Fruit fly (Drosophila melanogaster) whole organism, embryonic: ENCODE results near the gene CanB.

ENCODE experiments used
- B-H1 ChIP-seq: fragments of 200-800 bp; sonication (Bioruptor generic); IDR thresholded peaks from 3 replicates; pipeline ENCODE4 v1.3.6; 2022; ENCODE audit warnings: missing biosample characterization, missing genetic modification characterization
- Bdp1 ChIP-seq: fragments of 200-800 bp; sonication (Bioruptor generic); optimal IDR thresholded peaks from 3 replicates; lab custom pipeline; 2016; ENCODE audit warnings: missing biosample characterization, missing genetic modification characterization
- Bteb2 ChIP-seq: fragments of 200-800 bp; sonication (Bioruptor generic); optimal IDR thresholded peaks from 2 replicates; lab custom pipeline; 2016; ENCODE audit warnings: missing biosample characterization, missing genetic modification characterization
- CG10209 ChIP-seq: fragments of 200-800 bp; sonication (Bioruptor generic); optimal IDR thresholded peaks from 3 replicates; lab custom pipeline; 2017; ENCODE audit warnings: missing biosample characterization, mild to moderate bottlenecking, missing genetic modification characterization, missing genetic modification reagents
- CG10462 ChIP-seq: fragments of 200-800 bp; sonication (Bioruptor generic); optimal IDR thresholded peaks from 2 replicates; lab custom pipeline; 2016; ENCODE audit warnings: missing biosample characterization, missing genetic modification characterization
- CG11504 ChIP-seq: fragments of 200-800 bp; sonication (Bioruptor generic); optimal IDR thresholded peaks from 3 replicates; lab custom pipeline; 2019; ENCODE audit warnings: missing biosample characterization, mild to moderate bottlenecking, missing genetic modification characterization, moderate library complexity
- CG11695 ChIP-seq: fragments of 200-800 bp; sonication (Bioruptor generic); IDR thresholded peaks from 3 replicates; pipeline ENCODE4 v1.3.6; 2022; ENCODE audit warnings: missing biosample characterization, missing genetic modification characterization
- CG12104 ChIP-seq: fragments of 200-800 bp; sonication (Bioruptor generic); optimal IDR thresholded peaks from 3 replicates; lab custom pipeline; 2016; ENCODE audit warnings: missing biosample characterization, missing genetic modification characterization
- CG12299 ChIP-seq: fragments of 200-800 bp; sonication (Bioruptor generic); optimal IDR thresholded peaks from 2 replicates; lab custom pipeline; 2018; ENCODE audit warnings: missing biosample characterization, mild to moderate bottlenecking, missing genetic modification characterization
- CG12659 ChIP-seq: fragments of 200-800 bp; sonication (Bioruptor generic); optimal IDR thresholded peaks from 3 replicates; lab custom pipeline; 2017; ENCODE audit warnings: mild to moderate bottlenecking, missing biosample characterization, missing genetic modification reagents, missing genetic modification characterization
- CG12744 ChIP-seq: fragments of 200-800 bp; sonication (Bioruptor generic); optimal IDR thresholded peaks from 2 replicates; lab custom pipeline; 2016; ENCODE audit warnings: missing biosample characterization, missing genetic modification characterization
- CG14050 ChIP-seq: fragments of 200-800 bp; sonication (Bioruptor generic); IDR thresholded peaks from 3 replicates; pipeline ENCODE4 v1.3.6; 2022; ENCODE audit warnings: missing biosample characterization, missing genetic modification characterization
- CG17186 ChIP-seq: fragments of 200-800 bp; sonication (Bioruptor generic); optimal IDR thresholded peaks from 3 replicates; lab custom pipeline; 2017; ENCODE audit warnings: missing biosample characterization, missing genetic modification reagents, missing genetic modification characterization
- CG17612 ChIP-seq: fragments of 200-800 bp; sonication (Bioruptor generic); IDR thresholded peaks from 2 replicates; pipeline ENCODE4 v1.3.6; 2022; ENCODE audit warnings: missing biosample characterization, missing genetic modification characterization
- CG1792 ChIP-seq: fragments of 200-800 bp; sonication (Bioruptor generic); optimal IDR thresholded peaks from 2 replicates; lab custom pipeline; 2016; ENCODE audit warnings: missing biosample characterization, missing genetic modification characterization
- CG18476 ChIP-seq: fragments of 200-800 bp; sonication (Bioruptor generic); optimal IDR thresholded peaks from 2 replicates; lab custom pipeline; 2016; ENCODE audit warnings: missing biosample characterization, mild to moderate bottlenecking, missing genetic modification characterization
- CG2120 ChIP-seq: fragments of 200-800 bp; sonication (Bioruptor generic); optimal IDR thresholded peaks from 3 replicates; lab custom pipeline; 2016; ENCODE audit warnings: missing biosample characterization, missing genetic modification characterization
- CG2129 ChIP-seq: fragments of 200-800 bp; sonication (Bioruptor generic); IDR thresholded peaks from 2 replicates; pipeline ENCODE4 v1.3.6; 2022; ENCODE audit warnings: missing biosample characterization, missing genetic modification characterization; ENCODE audit not compliant: partially characterized antibody
- CG3281 ChIP-seq: fragments of 200-800 bp; sonication (Bioruptor generic); optimal IDR thresholded peaks from 3 replicates; lab custom pipeline; 2017; ENCODE audit warnings: missing biosample characterization, mild to moderate bottlenecking, missing genetic modification characterization
- CG34422 ChIP-seq: fragments of 200-800 bp; sonication (Bioruptor generic); IDR thresholded peaks from 3 replicates; pipeline ENCODE4 v1.3.6; 2022; ENCODE audit warnings: missing biosample characterization, missing genetic modification characterization
- CG4424 ChIP-seq: fragments of 200-800 bp; sonication (Bioruptor generic); optimal IDR thresholded peaks from 3 replicates; lab custom pipeline; 2016; ENCODE audit warnings: missing biosample characterization, missing genetic modification characterization
- CG4820 ChIP-seq: fragments of 200-800 bp; sonication (Bioruptor generic); optimal IDR thresholded peaks from 3 replicates; lab custom pipeline; 2016; ENCODE audit warnings: missing biosample characterization, missing genetic modification characterization
- CG6654 ChIP-seq: fragments of 200-800 bp; sonication (Bioruptor generic); optimal IDR thresholded peaks from 2 replicates; lab custom pipeline; 2017; ENCODE audit warnings: missing biosample characterization, mild to moderate bottlenecking, missing genetic modification characterization
- CG7556 ChIP-seq: fragments of 200-800 bp; sonication (Bioruptor generic); optimal IDR thresholded peaks from 2 replicates; lab custom pipeline; 2017; ENCODE audit warnings: missing biosample characterization, mild to moderate bottlenecking, missing genetic modification characterization
- CG8089 ChIP-seq: fragments of 200-800 bp; sonication (Bioruptor generic); optimal IDR thresholded peaks from 3 replicates; lab custom pipeline; 2016; ENCODE audit warnings: missing biosample characterization, missing genetic modification characterization
- CG8765 ChIP-seq: fragments of 200-800 bp; sonication (Bioruptor generic); IDR thresholded peaks from 2 replicates; pipeline ENCODE4 v1.3.6; 2022; ENCODE audit warnings: missing biosample characterization, missing genetic modification characterization
- CG9817 ChIP-seq: fragments of 200-800 bp; sonication (Bioruptor generic); optimal IDR thresholded peaks from 2 replicates; lab custom pipeline; 2018; ENCODE audit warnings: missing biosample characterization, mild to moderate bottlenecking, missing genetic modification characterization, moderate library complexity
- Dad ChIP-seq: fragments of 200-800 bp; sonication (Bioruptor generic); optimal IDR thresholded peaks from 3 replicates; lab custom pipeline; 2016; ENCODE audit warnings: missing biosample characterization, missing genetic modification characterization
- ERR ChIP-seq: fragments of 200-800 bp; sonication (Bioruptor generic); optimal IDR thresholded peaks from 2 replicates; lab custom pipeline; 2016; ENCODE audit warnings: missing biosample characterization, missing genetic modification characterization
- Nf-YB ChIP-seq: fragments of 200-800 bp; sonication (Bioruptor generic); optimal IDR thresholded peaks from 3 replicates; lab custom pipeline; 2019; ENCODE audit warnings: missing biosample characterization, mild to moderate bottlenecking, missing genetic modification characterization, moderate library complexity
- Oli ChIP-seq: fragments of 200-800 bp; sonication (Bioruptor generic); optimal IDR thresholded peaks from 2 replicates; lab custom pipeline; 2018; ENCODE audit warnings: missing biosample characterization, mild to moderate bottlenecking, missing genetic modification characterization, moderate library complexity
- Rfx ChIP-seq: fragments of 200-800 bp; sonication (Bioruptor generic); IDR thresholded peaks from 2 replicates; pipeline ENCODE4 v1.3.6; 2022; ENCODE audit warnings: missing biosample characterization, missing genetic modification characterization
- Sox100B ChIP-seq: fragments of 200-800 bp; sonication (Bioruptor generic); optimal IDR thresholded peaks from 3 replicates; lab custom pipeline; 2018; ENCODE audit warnings: missing biosample characterization, mild to moderate bottlenecking, missing genetic modification characterization
- Spps ChIP-seq: fragments of 200-800 bp; sonication (Bioruptor generic); optimal IDR thresholded peaks from 2 replicates; lab custom pipeline; 2018; ENCODE audit warnings: missing biosample characterization, mild to moderate bottlenecking, missing genetic modification characterization
- Ssrp ChIP-seq: fragments of 200-800 bp; sonication (Bioruptor generic); optimal IDR thresholded peaks from 2 replicates; lab custom pipeline; 2018; ENCODE audit warnings: missing biosample characterization, mild to moderate bottlenecking, missing genetic modification characterization, moderate library complexity
- bigmax ChIP-seq: fragments of 200-800 bp; sonication (Bioruptor generic); optimal IDR thresholded peaks from 2 replicates; lab custom pipeline; 2018; ENCODE audit warnings: missing biosample characterization, mild to moderate bottlenecking, missing genetic modification characterization
- bowl ChIP-seq: fragments of 200-800 bp; sonication (Bioruptor generic); IDR thresholded peaks from 2 replicates; pipeline ENCODE4 v1.3.6; 2022; ENCODE audit warnings: missing biosample characterization, missing genetic modification characterization
- chinmo ChIP-seq: fragments of 200-800 bp; sonication (Bioruptor generic); IDR thresholded peaks from 4 replicates; pipeline ENCODE4 v1.3.6; 2022; ENCODE audit warnings: missing biosample characterization, missing genetic modification characterization; ENCODE audit not compliant: partially characterized antibody
- crol ChIP-seq: fragments of 200-800 bp; sonication (Bioruptor generic); IDR thresholded peaks from 2 replicates; pipeline ENCODE4 v1.3.6; 2022; ENCODE audit warnings: missing biosample characterization, missing genetic modification characterization
- exex ChIP-seq: fragments of 200-800 bp; sonication (Bioruptor generic); optimal IDR thresholded peaks from 4 replicates; lab custom pipeline; 2018; ENCODE audit warnings: missing biosample characterization, mild to moderate bottlenecking, missing genetic modification characterization, moderate library complexity
- ham ChIP-seq: fragments of 200-800 bp; sonication (Bioruptor generic); IDR thresholded peaks from 2 replicates; pipeline ENCODE4 v1.3.6; 2022; ENCODE audit warnings: missing biosample characterization, missing genetic modification characterization
- her ChIP-seq: fragments of 200-800 bp; sonication (Bioruptor generic); optimal IDR thresholded peaks from 2 replicates; lab custom pipeline; 2016; ENCODE audit warnings: missing biosample characterization, missing genetic modification characterization
- jumu ChIP-seq: fragments of 200-800 bp; sonication (Bioruptor generic); optimal IDR thresholded peaks from 3 replicates; lab custom pipeline; 2016; ENCODE audit warnings: missing biosample characterization, missing genetic modification characterization
- kah ChIP-seq: fragments of 200-800 bp; sonication (Bioruptor generic); optimal IDR thresholded peaks from 2 replicates; lab custom pipeline; 2018; ENCODE audit warnings: missing biosample characterization, mild to moderate bottlenecking, missing genetic modification characterization
- knrl ChIP-seq: fragments of 200-800 bp; sonication (Bioruptor generic); IDR thresholded peaks from 3 replicates; pipeline ENCODE4 v1.3.6; 2022; ENCODE audit warnings: missing biosample characterization, missing genetic modification characterization; ENCODE audit not compliant: partially characterized antibody
- maf-S ChIP-seq: fragments of 200-800 bp; sonication (Bioruptor generic); optimal IDR thresholded peaks from 2 replicates; lab custom pipeline; 2016; ENCODE audit warnings: missing biosample characterization, missing genetic modification characterization
- sima ChIP-seq: fragments of 200-800 bp; sonication (Bioruptor generic); optimal IDR thresholded peaks from 2 replicates; lab custom pipeline; 2016; ENCODE audit warnings: missing biosample characterization, missing genetic modification characterization
- trem ChIP-seq: fragments of 200-800 bp; optimal IDR thresholded peaks from 3 replicates; lab custom pipeline; 2019; ENCODE audit warnings: missing biosample characterization, mild to moderate bottlenecking, missing genetic modification characterization, moderate library complexity
- ttk ChIP-seq: fragments of 200-800 bp; sonication (Bioruptor generic); IDR thresholded peaks from 2 replicates; pipeline ENCODE4 v2.1.2; 2022; ENCODE audit warnings: missing biosample characterization, missing genetic modification characterization
- vnd ChIP-seq: fragments of 200-800 bp; sonication (Bioruptor generic); IDR thresholded peaks from 3 replicates; pipeline ENCODE4 v1.3.6; 2022; ENCODE audit warnings: missing biosample characterization, missing genetic modification characterization; ENCODE audit not compliant: partially characterized antibody
- z ChIP-seq: fragments of 200-800 bp; sonication (Bioruptor generic); IDR thresholded peaks from 3 replicates; pipeline ENCODE4 v1.3.6; 2022; ENCODE audit warnings: missing biosample characterization, missing genetic modification characterization
- zfh2 ChIP-seq: fragments of 200-800 bp; sonication (Bioruptor generic); optimal IDR thresholded peaks from 2 replicates; lab custom pipeline; 2016; ENCODE audit warnings: missing biosample characterization, missing genetic modification characterization

CanB gene

dm6 chrX:5286513-5286912 is 45.8 kb upstream of the CanB start:
- TF ChIP-seq CG12744 (GFP tag; lab: Kevin White, UChicago) (no peak), CG14050 (GFP tag; lab: Robert Waterston, UW) (0 out of 3 replicates have a peak, but pooled peaks have one; percentile 12), ERR (GFP tag; lab: Kevin White, UChicago) (no peak), CG17186 (GFP tag; lab: Kevin White, UChicago) (no peak), CG6654 (GFP tag; lab: Kevin White, UChicago) (no peak), CG1792 (GFP tag; lab: Kevin White, UChicago) (no peak), CG2129 (GFP tag; lab: Robert Waterston, UW) (no peak), jumu (GFP tag; lab: Kevin White, UChicago) (no peak), Nf-YB (GFP tag; lab: Kevin White, UChicago) (no peak), ttk (no peak), CG3281 (GFP tag; lab: Kevin White, UChicago) (no peak), CG9817 (tag; lab: Kevin White, UChicago) (no peak), bowl (GFP tag; lab: Robert Waterston, UW) (no peak), CG10462 (no peak), CG10209 (GFP tag; lab: Kevin White, UChicago) (no peak), Sox100B (peak; percentile 14), knrl (GFP tag; lab: Robert Waterston, UW) (no peak), CG17612 (GFP tag; lab: Robert Waterston, UW) (no peak), sima (GFP tag; lab: Kevin White, UChicago) (no peak), CG2120 (peak; percentile 35), CG11504 (tag; lab: Kevin White, UChicago) (peak; percentile 2), Dad (GFP tag; lab: Kevin White, UChicago) (no peak), Bdp1 (no peak), CG12299 (tag; lab: Kevin White, UChicago) (no peak), CG18476 (GFP tag; lab: Kevin White, UChicago) (no peak), maf-S (GFP tag; lab: Kevin White, UChicago) (no peak), kah (GFP tag; lab: Kevin White, UChicago) (no peak), CG4820 (peak; percentile 17), CG12659 (GFP tag; lab: Kevin White, UChicago) (no peak), zfh2 (no peak), Spps (tag; lab: Kevin White, UChicago) (no peak), exex (no peak), CG4424 (GFP tag; lab: Kevin White, UChicago) (peak; percentile 36), CG12104 (GFP tag; lab: Kevin White, UChicago) (no peak), CG34422 (0 out of 3 replicates have a peak, but pooled peaks have one; percentile 27), crol (0 out of 2 replicates have a peak, but pooled peaks have one; percentile 7), Bteb2 (GFP tag; lab: Kevin White, UChicago) (no peak), ham (GFP tag; lab: Robert Waterston, UW) (no peak), CG11695 (GFP tag; lab: Robert Waterston, UW) (peak; percentile 49; the same call in 1 of the 3 replicates), B-H1 (GFP tag; lab: Robert Waterston, UW) (no peak), vnd (GFP tag; lab: Robert Waterston, UW) (no peak), CG8089 (GFP tag; lab: Kevin White, UChicago) (no peak), Ssrp (no peak), CG8765 (no peak), Rfx (GFP tag; lab: Robert Waterston, UW) (no peak; the same call in 1 of the 2 replicates), bigmax (GFP tag; lab: Kevin White, UChicago) (no peak), Oli (tag; lab: Kevin White, UChicago) (no peak), her (no peak), z (GFP tag; lab: Robert Waterston, UW) (no peak), CG7556 (GFP tag; lab: Kevin White, UChicago) (no peak), trem (no peak), chinmo (GFP tag; lab: Robert Waterston, UW) (no peak)
